Fruit fly (Drosophila melanogaster) whole organism, embryonic: ENCODE results near the gene CG12643.

Experiments used
- Atf6 ChIP-seq: fragments of 200-800 bp; sonication (Bioruptor generic); IDR thresholded peaks from 2 replicates; pipeline ENCODE4 v1.3.6; 2022; ENCODE audit warnings: missing biosample characterization, missing genetic modification characterization
- BEAF-32 ChIP-seq: fragments of 200-800 bp; sonication (Bioruptor generic); optimal IDR thresholded peaks from 3 replicates; lab custom pipeline; 2017; ENCODE audit warnings: missing biosample characterization, missing genetic modification characterization, mild to moderate bottlenecking, moderate library complexity, missing genetic modification reagents
- CG10565 ChIP-seq: fragments of 200-800 bp; sonication (Bioruptor generic); optimal IDR thresholded peaks from 3 replicates; lab custom pipeline; 2016; ENCODE audit warnings: missing biosample characterization, mild to moderate bottlenecking, missing genetic modification characterization
- CG11695 ChIP-seq: fragments of 200-800 bp; sonication (Bioruptor generic); IDR thresholded peaks from 3 replicates; pipeline ENCODE4 v1.3.6; 2022; ENCODE audit warnings: missing biosample characterization, missing genetic modification characterization
- CG12104 ChIP-seq: fragments of 200-800 bp; sonication (Bioruptor generic); optimal IDR thresholded peaks from 3 replicates; lab custom pipeline; 2016; ENCODE audit warnings: missing biosample characterization, missing genetic modification characterization
- CG12659 ChIP-seq: fragments of 200-800 bp; sonication (Bioruptor generic); optimal IDR thresholded peaks from 3 replicates; lab custom pipeline; 2017; ENCODE audit warnings: mild to moderate bottlenecking, missing biosample characterization, missing genetic modification reagents, missing genetic modification characterization
- CG13296 ChIP-seq: fragments of 200-800 bp; sonication (Bioruptor generic); optimal IDR thresholded peaks from 3 replicates; lab custom pipeline; 2018; ENCODE audit warnings: missing biosample characterization, mild to moderate bottlenecking, missing genetic modification characterization
- CG13624 ChIP-seq: fragments of 200-800 bp; sonication (Bioruptor generic); optimal IDR thresholded peaks from 2 replicates; lab custom pipeline; 2016; ENCODE audit warnings: missing biosample characterization, missing genetic modification characterization
- CG14050 ChIP-seq: fragments of 200-800 bp; sonication (Bioruptor generic); IDR thresholded peaks from 3 replicates; pipeline ENCODE4 v1.3.6; 2022; ENCODE audit warnings: missing biosample characterization, missing genetic modification characterization
- CG15514 ChIP-seq: fragments of 200-800 bp; sonication (Bioruptor generic); optimal IDR thresholded peaks from 3 replicates; lab custom pipeline; 2017; ENCODE audit warnings: missing biosample characterization, missing genetic modification characterization, mild to moderate bottlenecking, moderate library complexity, missing genetic modification reagents
- CG16863 ChIP-seq: fragments of 200-800 bp; sonication (Bioruptor generic); optimal IDR thresholded peaks from 3 replicates; lab custom pipeline; 2016; ENCODE audit warnings: missing biosample characterization, missing genetic modification characterization
- CG18599 ChIP-seq: fragments of 200-800 bp; sonication (Bioruptor generic); optimal IDR thresholded peaks from 3 replicates; lab custom pipeline; 2017; ENCODE audit warnings: missing biosample characterization, missing genetic modification characterization, mild to moderate bottlenecking, moderate library complexity, missing genetic modification reagents
- CG2116 ChIP-seq: fragments of 200-800 bp; sonication (Bioruptor generic); optimal IDR thresholded peaks from 3 replicates; lab custom pipeline; 2018; ENCODE audit warnings: missing biosample characterization, mild to moderate bottlenecking, missing genetic modification characterization
- CG34224 ChIP-seq: fragments of 200-800 bp; sonication (Bioruptor generic); IDR thresholded peaks from 3 replicates; pipeline ENCODE4 v1.3.6; 2022; ENCODE audit warnings: missing biosample characterization, missing genetic modification characterization; ENCODE audit not compliant: partially characterized antibody
- CG4360 ChIP-seq: fragments of 200-800 bp; sonication (Bioruptor generic); IDR thresholded peaks from 2 replicates; pipeline ENCODE4 v1.3.6; 2022; ENCODE audit warnings: missing biosample characterization, missing genetic modification characterization
- CG7839 ChIP-seq: fragments of 200-800 bp; sonication (Bioruptor generic); optimal IDR thresholded peaks from 3 replicates; lab custom pipeline; 2018; ENCODE audit warnings: missing biosample characterization, mild to moderate bottlenecking, missing genetic modification characterization, moderate library complexity
- CG7928 ChIP-seq: fragments of 200-800 bp; sonication (Bioruptor generic); optimal IDR thresholded peaks from 2 replicates; lab custom pipeline; 2017; ENCODE audit warnings: missing biosample characterization, mild to moderate bottlenecking, missing genetic modification characterization
- CG8089 ChIP-seq: fragments of 200-800 bp; sonication (Bioruptor generic); optimal IDR thresholded peaks from 3 replicates; lab custom pipeline; 2016; ENCODE audit warnings: missing biosample characterization, missing genetic modification characterization
- CG8944 ChIP-seq: fragments of 200-800 bp; sonication (Bioruptor generic); optimal IDR thresholded peaks from 3 replicates; lab custom pipeline; 2016; ENCODE audit warnings: missing biosample characterization, missing genetic modification characterization
- CG9876 ChIP-seq: fragments of 200-800 bp; sonication (Bioruptor generic); optimal IDR thresholded peaks from 2 replicates; lab custom pipeline; 2016; ENCODE audit warnings: missing biosample characterization, missing genetic modification characterization
- CHES-1-like ChIP-seq: fragments of 200-800 bp; sonication (Bioruptor generic); optimal IDR thresholded peaks from 2 replicates; lab custom pipeline; 2016; ENCODE audit warnings: missing biosample characterization, missing genetic modification characterization
- CrebB ChIP-seq: fragments of 200-800 bp; sonication (Bioruptor generic); optimal IDR thresholded peaks from 3 replicates; lab custom pipeline; 2018; ENCODE audit warnings: missing biosample characterization, mild to moderate bottlenecking, missing genetic modification characterization
- D ChIP-seq, 2 experiments: fragments of 200-800 bp in 1 of 2; fragments of >200 bp in 1 of 2; sonication (Bioruptor generic) in 1 of 2; optimal IDR thresholded peaks; 2 replicates in 1 of 2; 3 replicates in 1 of 2; lab custom pipeline; 2017; ENCODE audit warnings: mild to moderate bottlenecking in 1 of 2, missing biosample characterization in 1 of 2, missing genetic modification characterization in 1 of 2, missing genetic modification reagents in 1 of 2
- E2f2 ChIP-seq: fragments of 200-800 bp; sonication (Bioruptor generic); IDR thresholded peaks from 2 replicates; pipeline ENCODE4 v1.3.6; 2022; ENCODE audit warnings: missing biosample characterization, missing genetic modification characterization
- HLH4C ChIP-seq: fragments of 200-800 bp; sonication (Bioruptor generic); IDR thresholded peaks from 3 replicates; pipeline ENCODE4 v1.3.6; 2022; ENCODE audit warnings: missing biosample characterization, missing genetic modification characterization; ENCODE audit not compliant: partially characterized antibody
- HmgZ ChIP-seq: fragments of 200-800 bp; sonication (Bioruptor generic); optimal IDR thresholded peaks from 2 replicates; lab custom pipeline; 2018; ENCODE audit warnings: missing biosample characterization, mild to moderate bottlenecking, missing genetic modification characterization
- MBD-R2 ChIP-seq: fragments of 200-800 bp; sonication (Bioruptor generic); IDR thresholded peaks from 2 replicates; pipeline ENCODE4 v1.3.6; 2022; ENCODE audit warnings: missing biosample characterization, missing genetic modification characterization
- Myb ChIP-seq: fragments of 200-800 bp; sonication (Bioruptor generic); optimal IDR thresholded peaks from 2 replicates; lab custom pipeline; 2016; ENCODE audit warnings: missing biosample characterization, missing genetic modification characterization
- Nf-YB ChIP-seq: fragments of 200-800 bp; sonication (Bioruptor generic); optimal IDR thresholded peaks from 3 replicates; lab custom pipeline; 2019; ENCODE audit warnings: missing biosample characterization, mild to moderate bottlenecking, missing genetic modification characterization, moderate library complexity
- Oli ChIP-seq: fragments of 200-800 bp; sonication (Bioruptor generic); optimal IDR thresholded peaks from 2 replicates; lab custom pipeline; 2018; ENCODE audit warnings: missing biosample characterization, mild to moderate bottlenecking, missing genetic modification characterization, moderate library complexity
- Opbp ChIP-seq: fragments of 200-800 bp; sonication (Bioruptor generic); IDR thresholded peaks from 3 replicates; pipeline ENCODE4 v1.3.6; 2022; ENCODE audit warnings: missing biosample characterization, missing genetic modification characterization; ENCODE audit not compliant: partially characterized antibody
- bsh ChIP-seq, 2 experiments: fragments of 200-800 bp; sonication (Bioruptor generic); optimal IDR thresholded peaks; 2 replicates each; lab custom pipeline; 2017 to 2018; ENCODE audit warnings: mild to moderate bottlenecking in 2 of 2, missing biosample characterization in 2 of 2, missing genetic modification characterization in 2 of 2, moderate library complexity in 1 of 2
- cas ChIP-seq: fragments of 200-800 bp; sonication (Bioruptor generic); IDR thresholded peaks from 2 replicates; pipeline ENCODE4 v1.3.6; 2022; ENCODE audit warnings: missing biosample characterization, missing genetic modification characterization
- chn ChIP-seq: fragments of 200-800 bp; sonication (Bioruptor generic); optimal IDR thresholded peaks from 2 replicates; lab custom pipeline; 2016; ENCODE audit warnings: missing biosample characterization, missing genetic modification characterization
- dati ChIP-seq: fragments of 200-800 bp; sonication (Bioruptor generic); IDR thresholded peaks from 2 replicates; pipeline ENCODE4 v1.3.6; 2022; ENCODE audit warnings: missing biosample characterization, missing genetic modification characterization
- dmrt99B ChIP-seq: fragments of 200-800 bp; sonication (Bioruptor generic); optimal IDR thresholded peaks from 2 replicates; lab custom pipeline; 2018; ENCODE audit warnings: missing biosample characterization, mild to moderate bottlenecking, missing genetic modification characterization, moderate library complexity
- eve ChIP-seq, 2 experiments: fragments of >200 bp; optimal IDR thresholded peaks; 2 replicates each; lab custom pipeline; 2017; ENCODE audit warnings: missing biosample characterization in 2 of 2, missing genetic modification characterization in 2 of 2
- h ChIP-seq: fragments of >200 bp; optimal IDR thresholded peaks from 2 replicates; lab custom pipeline; 2017
- hbn ChIP-seq: fragments of 200-800 bp; sonication (Bioruptor generic); IDR thresholded peaks from 2 replicates; pipeline ENCODE4 v1.3.6; 2022; ENCODE audit warnings: missing biosample characterization, missing genetic modification characterization; ENCODE audit not compliant: partially characterized antibody
- ind ChIP-seq: fragments of 200-800 bp; sonication (Bioruptor generic); optimal IDR thresholded peaks from 3 replicates; lab custom pipeline; 2016; ENCODE audit warnings: missing biosample characterization, missing genetic modification characterization
- nerfin-2 ChIP-seq: fragments of 200-800 bp; sonication (Bioruptor generic); IDR thresholded peaks from 2 replicates; pipeline ENCODE4 v1.3.6; 2022; ENCODE audit warnings: missing biosample characterization, missing genetic modification characterization; ENCODE audit not compliant: partially characterized antibody
- phol ChIP-seq: fragments of 200-800 bp; sonication (Bioruptor generic); optimal IDR thresholded peaks from 3 replicates; lab custom pipeline; 2018; ENCODE audit warnings: missing biosample characterization, mild to moderate bottlenecking, missing genetic modification characterization, moderate library complexity
- pzg ChIP-seq: fragments of 200-800 bp; sonication (Bioruptor generic); optimal IDR thresholded peaks from 3 replicates; lab custom pipeline; 2018; ENCODE audit warnings: missing biosample characterization, mild to moderate bottlenecking, missing genetic modification characterization, moderate library complexity
- salm ChIP-seq: fragments of 200-800 bp; sonication (Bioruptor generic); optimal IDR thresholded peaks from 2 replicates; lab custom pipeline; 2018; ENCODE audit warnings: missing biosample characterization, mild to moderate bottlenecking, missing genetic modification characterization
- shn ChIP-seq: fragments of 200-800 bp; sonication (Bioruptor generic); optimal IDR thresholded peaks from 3 replicates; lab custom pipeline; 2016; ENCODE audit warnings: missing biosample characterization, missing genetic modification characterization
- sim ChIP-seq: fragments of 200-800 bp; sonication (Bioruptor generic); IDR thresholded peaks from 2 replicates; pipeline ENCODE4 v1.3.6; 2022; ENCODE audit warnings: missing biosample characterization, missing genetic modification characterization
- sisA ChIP-seq: fragments of 200-800 bp; sonication (Bioruptor generic); IDR thresholded peaks from 2 replicates; pipeline ENCODE4 v1.3.6; 2022; ENCODE audit warnings: missing biosample characterization, missing genetic modification characterization
- stwl ChIP-seq: fragments of 200-800 bp; sonication (Bioruptor generic); optimal IDR thresholded peaks from 3 replicates; lab custom pipeline; 2018; ENCODE audit warnings: missing biosample characterization, mild to moderate bottlenecking, missing genetic modification characterization, moderate library complexity
- trem ChIP-seq: fragments of 200-800 bp; optimal IDR thresholded peaks from 3 replicates; lab custom pipeline; 2019; ENCODE audit warnings: missing biosample characterization, mild to moderate bottlenecking, missing genetic modification characterization, moderate library complexity
- unc-4 ChIP-seq: fragments of 200-800 bp; sonication (Bioruptor generic); IDR thresholded peaks from 2 replicates; pipeline ENCODE4 v1.3.6; 2022; ENCODE audit warnings: missing biosample characterization, missing genetic modification characterization; ENCODE audit not compliant: partially characterized antibody

CG12643 gene

dm6 chrX:10232497-10232896, 32.6 kb downstream of the CG12643 start (continued):
- TF ChIP-seq CG8944 (GFP tag; lab: Kevin White, UChicago): peak; percentile 44
- no peak for TF ChIP-seq hbn
- no peak for TF ChIP-seq CG7928
- TF ChIP-seq chn (GFP tag; lab: Kevin White, UChicago): peak; percentile 56
- TF ChIP-seq dati: no peak
- peak; percentile 80 for TF ChIP-seq CG7839 (tag; lab: Kevin White, UChicago)
- TF ChIP-seq CG13296 (GFP tag; lab: Kevin White, UChicago): peak; percentile 80
- no peak for TF ChIP-seq cas (GFP tag; lab: Robert Waterston, UW)
- TF ChIP-seq Atf6 (GFP tag; lab: Robert Waterston, UW): peak; percentile 50; the same call in 1 of the 2 replicates
- peak; percentile 71 for TF ChIP-seq CG14050 (GFP tag; lab: Robert Waterston, UW)
- TF ChIP-seq CHES-1-like (GFP tag; lab: Kevin White, UChicago): peak; percentile 23
- no peak for TF ChIP-seq CG8089 (GFP tag; lab: Kevin White, UChicago)
- TF ChIP-seq sisA (GFP tag; lab: Robert Waterston, UW): peak; percentile 30; the same call in 1 of the 2 replicates
- no peak for TF ChIP-seq CG10565
- peak; percentile 68 for TF ChIP-seq Nf-YB (GFP tag; lab: Kevin White, UChicago)
- TF ChIP-seq ind (GFP tag; lab: Kevin White, UChicago): peak; percentile 64
- no peak for TF ChIP-seq h
- TF ChIP-seq Oli (tag; lab: Kevin White, UChicago): peak; percentile 90
- TF ChIP-seq CG11695 (GFP tag; lab: Robert Waterston, UW): peak; percentile 73
- no peak for TF ChIP-seq sim (GFP tag; lab: Robert Waterston, UW)
- peak in 1 of 2 experiments; percentile 56 for TF ChIP-seq bsh (GFP tag; optimal IDR thresholded peaks at IDR 0.05; lab: Kevin White, UChicago)
- TF ChIP-seq CG9876 (GFP tag; lab: Kevin White, UChicago): no peak
- TF ChIP-seq salm: peak; percentile 91
- TF ChIP-seq CG18599: peak; percentile 42
- TF ChIP-seq eve (GFP tag; optimal IDR thresholded peaks at IDR 0.05; lab: Kevin White, UChicago): no peak
- peak; percentile 89 for TF ChIP-seq dmrt99B (tag; lab: Kevin White, UChicago)
- peak; percentile 65 for TF ChIP-seq shn (GFP tag; lab: Kevin White, UChicago)
- TF ChIP-seq, all 482 proteins: peak for 285

dm6 chrX:10219955-10220354, 45.1 kb downstream of the CG12643 start, which contains the start of gene CG34408:
Gene CG34408 (plus strand): TSS chrX:10220110.
- TF ChIP-seq nerfin-2 (GFP tag; lab: Robert Waterston, UW): peak; percentile 36; the same call in 1 of the 2 replicates
- peak; percentile 91 for TF ChIP-seq CG4360 (GFP tag; lab: Robert Waterston, UW)
- TF ChIP-seq CG16863 (GFP tag; lab: Kevin White, UChicago): no peak
- 0 out of 3 replicates have a peak, but pooled peaks have one; percentile 52 for TF ChIP-seq CG34224 (GFP tag; lab: Robert Waterston, UW)
- no peak for TF ChIP-seq CrebB (tag; lab: Kevin White, UChicago)
- peak; percentile 30 for TF ChIP-seq pzg (GFP tag; lab: Kevin White, UChicago)
- TF ChIP-seq trem (tag; lab: Kevin White, UChicago): no peak
- TF ChIP-seq MBD-R2 (GFP tag; lab: Robert Waterston, UW): peak; percentile 45
- TF ChIP-seq unc-4: peak; percentile 54
- TF ChIP-seq stwl (tag; lab: Kevin White, UChicago): peak; percentile 87
- peak; percentile 20 for TF ChIP-seq CG15514
- no peak for TF ChIP-seq CG13624 (GFP tag; lab: Kevin White, UChicago)
- peak; percentile 33; the same call in 1 of the 3 replicates for TF ChIP-seq Opbp (GFP tag; lab: Robert Waterston, UW)
- peak; percentile 42; the same call in 2 of the 3 replicates for TF ChIP-seq HLH4C
- no peak for TF ChIP-seq D (optimal IDR thresholded peaks at IDR 0.05; lab: Kevin White, UChicago)
- TF ChIP-seq D (GFP tag; optimal IDR thresholded peaks at IDR 0.05; lab: Kevin White, UChicago): no peak
- peak; percentile 49 for TF ChIP-seq BEAF-32 (GFP tag; lab: Kevin White, UChicago)
- peak; percentile 48 for TF ChIP-seq phol (tag; lab: Kevin White, UChicago)
- TF ChIP-seq Myb (GFP tag; lab: Kevin White, UChicago): peak; percentile 67
- no peak for TF ChIP-seq CG12104 (GFP tag; lab: Kevin White, UChicago)
- peak; percentile 32 for TF ChIP-seq CG2116 (GFP tag; lab: Kevin White, UChicago)
- peak; percentile 5 for TF ChIP-seq HmgZ (tag; lab: Kevin White, UChicago)
- peak; percentile 42; the same call in 1 of the 2 replicates for TF ChIP-seq E2f2 (GFP tag; lab: Robert Waterston, UW)
- peak; percentile 3 for TF ChIP-seq CG12659 (GFP tag; lab: Kevin White, UChicago)
